Worm (Caenorhabditis elegans): ENCODE data around the gene plrg-1.
A peak's percentile ranks its signal among the peaks of the same experiment; 100 is the strongest.

The plrg-1 gene

DNA sequence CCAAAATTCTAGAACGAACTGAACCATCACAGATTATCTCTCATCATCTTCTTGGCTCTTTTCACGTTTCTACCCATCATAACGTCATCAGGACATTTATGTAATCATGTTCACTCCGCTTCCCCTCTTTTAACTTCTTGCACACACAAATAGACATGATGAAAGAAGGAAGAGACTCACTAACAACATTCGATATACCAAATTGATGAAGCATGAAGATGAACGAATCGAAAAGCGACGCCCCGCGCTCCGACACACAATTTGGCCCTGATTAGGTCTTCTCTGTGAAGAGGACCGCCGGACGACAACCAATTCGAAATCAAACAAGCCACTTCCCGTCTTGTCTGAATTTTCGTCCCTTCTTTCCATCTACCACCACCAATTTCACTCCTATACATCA lies 10.8 kb upstream of the plrg-1 start:
- TF ChIP-seq ces-1 (GFP tag; optimal IDR thresholded peaks at IDR 0.05) (peak; percentile 94), nhr-28 (tag; optimal IDR thresholded peaks at IDR 0.05) (no peak)

DNA sequence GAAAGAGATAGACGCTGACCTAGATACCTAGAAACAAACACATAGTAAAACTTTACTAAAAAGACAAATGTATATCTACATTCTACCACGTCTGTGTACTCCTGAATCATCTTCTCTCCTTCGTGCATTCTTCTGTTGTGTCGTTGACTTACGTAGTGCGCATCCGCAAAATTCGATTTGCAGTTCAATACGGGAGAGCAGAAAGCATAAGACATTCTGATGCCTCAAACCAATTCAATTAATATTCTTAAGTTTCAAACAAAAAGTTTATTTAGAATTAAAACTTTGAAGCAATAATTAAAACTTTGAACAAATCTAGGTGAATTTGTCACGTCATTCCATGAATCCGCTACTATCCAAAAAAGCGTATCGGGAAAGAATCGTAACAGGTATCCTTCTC lies 9.1 kb upstream of the plrg-1 start:
- TF ChIP-seq bed-3 (GFP tag; optimal IDR thresholded peaks at IDR 0.05) (no peak), sptf-1 (tag; optimal IDR thresholded peaks at IDR 0.05) (no peak), ces-1 (GFP tag; optimal IDR thresholded peaks at IDR 0.05) (peak; percentile 88), mep-1 (tag; optimal IDR thresholded peaks at IDR 0.05) (no peak), sem-2 (GFP tag; optimal IDR thresholded peaks at IDR 0.05) (no peak), ztf-11 (tag; optimal IDR thresholded peaks at IDR 0.05) (no peak), lin-13 (tag; optimal IDR thresholded peaks at IDR 0.05) (no peak)

DNA sequence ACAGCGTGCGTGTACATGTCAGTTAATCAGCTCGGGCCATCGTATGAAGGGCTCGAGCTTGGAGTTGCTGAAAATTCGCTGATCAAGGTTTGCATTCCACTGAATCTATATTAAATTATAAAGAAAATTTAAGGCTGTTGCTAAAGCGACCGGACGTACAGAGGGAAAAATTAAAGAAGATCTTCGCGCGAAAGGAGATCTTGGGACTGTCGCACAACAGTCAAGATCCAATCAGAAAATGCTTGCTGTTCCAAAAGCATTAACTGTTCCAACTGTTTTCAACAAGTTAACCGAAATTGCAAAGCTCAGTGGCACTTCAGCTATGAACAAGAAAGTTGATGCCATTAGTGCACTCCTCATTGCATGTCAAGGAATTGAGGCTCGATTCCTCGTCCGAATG lies 6.6 kb upstream of the plrg-1 start:
- TF ChIP-seq flh-1 (GFP tag; optimal IDR thresholded peaks at IDR 0.05) (no peak), bed-3 (GFP tag; optimal IDR thresholded peaks at IDR 0.05) (no peak), ztf-11 (tag; optimal IDR thresholded peaks at IDR 0.05) (no peak), ceh-39 (tag; optimal IDR thresholded peaks at IDR 0.05) (no peak), elt-3 (tag; optimal IDR thresholded peaks at IDR 0.05) (no peak), elt-1 (tag; optimal IDR thresholded peaks at IDR 0.05; ENCODE audit: borderline replicate concordance, insufficient read depth) (no peak), ceh-43 (GFP tag; optimal IDR thresholded peaks at IDR 0.05) (no peak), pha-4 (tag; optimal IDR thresholded peaks at IDR 0.05) (no peak), nhr-2 (tag; optimal IDR thresholded peaks at IDR 0.05) (no peak), unc-62 (GFP tag; optimal IDR thresholded peaks at IDR 0.05) (no peak), ceh-83 (GFP tag; optimal IDR thresholded peaks at IDR 0.05) (no peak), lsy-2 (tag; optimal IDR thresholded peaks at IDR 0.05) (no peak), mls-2 (tag; optimal IDR thresholded peaks at IDR 0.05) (no peak)

DNA sequence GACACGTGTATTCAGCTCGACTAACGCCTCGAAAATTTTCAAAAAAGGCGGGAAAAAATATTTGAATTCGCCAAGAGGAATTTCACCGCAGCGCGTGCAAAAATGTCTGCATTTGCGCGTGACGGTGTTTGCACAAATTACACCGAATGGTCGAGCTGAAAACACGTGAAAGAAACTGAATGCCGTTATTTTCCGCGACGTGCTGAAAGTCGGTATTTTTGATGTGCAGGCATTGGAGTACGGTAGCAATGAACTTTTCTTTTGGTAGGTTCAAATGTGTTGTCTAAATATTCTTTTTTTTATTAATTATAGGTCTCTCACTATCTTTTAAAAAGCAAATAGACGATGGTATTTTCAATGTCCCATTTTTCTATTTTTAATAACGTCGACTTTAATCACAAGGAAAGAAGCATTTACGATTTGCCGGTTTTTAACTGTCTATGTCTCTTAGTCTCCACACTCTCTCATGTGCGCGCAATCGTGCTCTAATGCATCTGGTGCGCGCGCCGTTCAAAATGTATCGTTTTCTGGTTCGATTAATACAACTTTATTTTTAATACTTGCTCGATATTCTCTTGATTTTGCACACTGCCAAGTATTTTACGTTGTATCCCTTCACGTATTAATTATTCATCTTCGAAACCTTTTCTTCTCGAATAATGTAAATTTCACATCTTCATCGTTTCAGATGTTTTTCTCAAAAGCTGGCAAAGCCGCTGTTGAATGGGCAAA lies 5.9 kb upstream of the plrg-1 start, which contains the start of the genes C29A12.1 and lig-1:
TSS of gene C29A12.1 (minus strand) at position 63 of the 732 bp plus-strand sequence.
TSS of gene lig-1 (plus strand) at position 682 of the 732 bp plus-strand sequence.
- TF ChIP-seq cnd-1 (tag; optimal IDR thresholded peaks at IDR 0.05) (no peak), mep-1 (tag; optimal IDR thresholded peaks at IDR 0.05) (peak; percentile 27), ceh-39 (tag; optimal IDR thresholded peaks at IDR 0.05) (peak; percentile 81)

DNA sequence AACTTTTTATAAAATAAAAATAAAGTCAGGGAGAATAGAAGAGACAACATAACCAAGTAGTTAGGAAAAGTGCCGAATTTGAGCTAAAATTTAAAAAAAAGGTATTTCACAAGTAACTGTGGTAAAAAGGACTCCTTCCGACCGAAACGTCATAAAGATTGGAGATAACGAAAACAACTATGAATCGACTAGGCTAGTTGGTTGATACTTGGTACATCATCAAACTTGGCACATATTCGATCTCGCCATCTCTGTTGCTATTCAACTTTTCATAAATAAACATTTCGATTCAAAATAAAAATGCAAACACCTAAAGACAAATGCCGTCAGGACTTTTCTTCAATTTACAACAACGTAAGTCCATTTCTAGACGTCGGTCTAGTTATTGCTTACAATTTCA lies 4.1 kb upstream of the plrg-1 start, which contains the start of gene C29A12.22:
TSS of gene C29A12.22 (plus strand) at position 301 of the 400 bp plus-strand sequence.
- TF ChIP-seq ztf-11 (tag; optimal IDR thresholded peaks at IDR 0.05) (no peak), lin-32 (GFP tag; optimal IDR thresholded peaks at IDR 0.05) (no peak), nhr-12 (tag; optimal IDR thresholded peaks at IDR 0.05) (no peak), blmp-1 (tag; optimal IDR thresholded peaks at IDR 0.05) (no peak)

DNA sequence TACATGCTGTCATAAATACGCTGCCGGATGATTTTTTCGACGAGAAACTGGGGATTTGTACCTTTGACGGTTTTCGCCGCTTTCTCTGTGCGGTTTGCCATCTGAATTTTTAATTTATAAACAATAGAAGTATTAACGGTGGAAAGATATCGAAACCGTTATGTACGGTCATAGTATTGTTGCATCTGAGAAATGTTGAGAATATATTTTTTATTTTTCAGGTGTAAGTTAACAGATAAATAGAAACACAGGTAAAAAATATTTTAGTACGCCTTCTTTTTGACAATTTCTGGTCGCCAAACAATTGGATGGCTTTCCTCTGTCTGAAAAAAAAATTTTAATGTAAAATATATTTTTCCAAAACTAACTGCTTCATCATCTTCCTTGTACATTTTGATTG lies 1.8 kb downstream of the plrg-1 start, which contains the start of gene prp-38:
TSS of gene prp-38 (minus strand) at position 101 of the 400 bp plus-strand sequence.
- TF ChIP-seq drap-1 (GFP tag; optimal IDR thresholded peaks at IDR 0.05) (no peak), ceh-39 (tag; optimal IDR thresholded peaks at IDR 0.05) (no peak), ceh-43 (GFP tag; optimal IDR thresholded peaks at IDR 0.05) (no peak), cnd-1 (tag; optimal IDR thresholded peaks at IDR 0.05) (no peak), ham-2 (GFP tag; optimal IDR thresholded peaks at IDR 0.05) (no peak), mls-2 (tag; optimal IDR thresholded peaks at IDR 0.05) (no peak), nhr-28 (tag; optimal IDR thresholded peaks at IDR 0.05) (no peak), pha-4 (tag; optimal IDR thresholded peaks at IDR 0.05) (no peak), ceh-83 (GFP tag; optimal IDR thresholded peaks at IDR 0.05) (no peak), nhr-76 (tag; optimal IDR thresholded peaks at IDR 0.05) (no peak), zip-8 (tag; optimal IDR thresholded peaks at IDR 0.05) (no peak), blmp-1 (tag; optimal IDR thresholded peaks at IDR 0.05) (no peak), hlh-1 (tag; optimal IDR thresholded peaks at IDR 0.05) (no peak), lsy-2 (tag; optimal IDR thresholded peaks at IDR 0.05) (no peak), mab-5 (tag; optimal IDR thresholded peaks at IDR 0.05) (no peak), lin-32 (GFP tag; optimal IDR thresholded peaks at IDR 0.05) (no peak)
